Worm (Caenorhabditis elegans) whole organism, young adult: ENCODE data around the gene his-40.

ENCODE experiments used
- C06A6.2 ChIP-seq: fragments of 200-800 bp; sonication (Bioruptor generic); conservative IDR thresholded peaks from 2 replicates; pipeline ENCODE4 v1.3.6; 2022; ENCODE audit warnings: missing genetic modification characterization, missing compliant biosample characterization
- D2030.7 ChIP-seq: fragments of 200-800 bp; sonication (Bioruptor generic); IDR thresholded peaks from 2 replicates; pipeline ENCODE4 v1.3.6; 2022; ENCODE audit warnings: missing genetic modification reagents, missing genetic modification characterization, missing compliant biosample characterization
- F39B2.1 ChIP-seq: fragments of 200-800 bp; sonication (Bioruptor generic); IDR thresholded peaks from 2 replicates; pipeline ENCODE4 v1.3.6; 2022; ENCODE audit warnings: missing genetic modification reagents, missing genetic modification characterization, missing compliant biosample characterization
- K12H6.12 ChIP-seq: fragments of 200-800 bp; sonication (Bioruptor generic); optimal IDR thresholded peaks from 2 replicates; lab custom pipeline; 2018; ENCODE audit warnings: mild to moderate bottlenecking, missing genetic modification characterization, missing compliant biosample characterization
- Y53G8AR.9 ChIP-seq: fragments of 200-800 bp; sonication (Bioruptor generic); conservative IDR thresholded peaks from 2 replicates; pipeline ENCODE4 v1.3.6; 2022; ENCODE audit warnings: missing genetic modification reagents, missing genetic modification characterization, missing compliant biosample characterization
- Y67H2A.10 ChIP-seq: fragments of 200-800 bp; sonication (Bioruptor generic); conservative IDR thresholded peaks from 2 replicates; pipeline ENCODE4 v1.3.6; 2022; ENCODE audit warnings: missing genetic modification reagents, missing genetic modification characterization, missing compliant biosample characterization
- akir-1 ChIP-seq: fragments of 200-800 bp; sonication (Bioruptor generic); optimal IDR thresholded peaks from 2 replicates; lab custom pipeline; 2018; ENCODE audit warnings: mild to moderate bottlenecking, missing genetic modification characterization, moderate library complexity, missing compliant biosample characterization
- aptf-2 ChIP-seq: fragments of 200-800 bp; sonication (Bioruptor generic); conservative IDR thresholded peaks from 2 replicates; pipeline ENCODE4 v1.3.6; 2022; ENCODE audit warnings: missing genetic modification reagents, missing genetic modification characterization, missing compliant biosample characterization
- ceh-58 ChIP-seq: fragments of 200-800 bp; sonication (Bioruptor generic); IDR thresholded peaks from 2 replicates; pipeline ENCODE4 v1.3.6; 2022; ENCODE audit warnings: missing genetic modification characterization, missing compliant biosample characterization
- efl-1 ChIP-seq: fragments of 150-350 bp; optimal IDR thresholded peaks from 2 replicates; lab custom pipeline; 2014; ENCODE audit warnings: missing biosample characterization, missing genetic modification reagents, missing genetic modification characterization
- fkh-3 ChIP-seq: sonication (generic microtip); optimal IDR thresholded peaks from 2 replicates; lab custom pipeline; 2016; ENCODE audit warnings: mild to moderate bottlenecking, missing genetic modification characterization, missing compliant biosample characterization
- hrde-1 ChIP-seq: sonication (generic microtip); optimal IDR thresholded peaks from 2 replicates; lab custom pipeline; 2016; ENCODE audit warnings: missing genetic modification characterization, mild to moderate bottlenecking, missing compliant biosample characterization, moderate library complexity, missing genotype, missing genetic modification reagents, borderline replicate concordance
- hsf-1 ChIP-seq: fragments of 200-800 bp; sonication (Bioruptor generic); IDR thresholded peaks from 2 replicates; pipeline ENCODE4 v1.3.6; 2022; ENCODE audit warnings: missing genetic modification reagents, missing genetic modification characterization, missing compliant biosample characterization
- lin-26 ChIP-seq: fragments of 200-800 bp; sonication (Bioruptor generic); IDR thresholded peaks from 2 replicates; pipeline ENCODE4 v1.3.6; 2022; ENCODE audit warnings: missing genetic modification reagents, missing genetic modification characterization, missing compliant biosample characterization
- nfya-2 ChIP-seq: fragments of 200-800 bp; sonication (Bioruptor generic); IDR thresholded peaks from 2 replicates; pipeline ENCODE4 v1.3.6; 2022; ENCODE audit warnings: missing genetic modification reagents, missing genetic modification characterization, missing compliant biosample characterization
- nhr-80 ChIP-seq: sonication (generic microtip); optimal IDR thresholded peaks from 2 replicates; lab custom pipeline; 2016; ENCODE audit warnings: missing genetic modification characterization, missing compliant biosample characterization
- tbp1 ChIP-seq: fragments of 200-800 bp; sonication (Bioruptor generic); optimal IDR thresholded peaks from 2 replicates; lab custom pipeline; 2018; ENCODE audit warnings: mild to moderate bottlenecking, missing genetic modification characterization, missing compliant biosample characterization
- unc-130 ChIP-seq: sonication (generic microtip); optimal IDR thresholded peaks from 2 replicates; lab custom pipeline; 2016; ENCODE audit warnings: missing genetic modification reagents, missing genetic modification characterization, missing compliant biosample characterization
- xnd-1 ChIP-seq: sonication (generic microtip); optimal IDR thresholded peaks from 2 replicates; lab custom pipeline; 2016; ENCODE audit warnings: missing genotype, missing genetic modification reagents, missing genetic modification characterization, missing compliant biosample characterization
- zim-3 ChIP-seq: sonication (generic microtip); optimal IDR thresholded peaks from 2 replicates; lab custom pipeline; 2017; ENCODE audit warnings: mild to moderate bottlenecking, missing genetic modification characterization, moderate library complexity, missing compliant biosample characterization
- ztf-22 ChIP-seq: fragments of 200-800 bp; sonication (Bioruptor generic); optimal IDR thresholded peaks from 2 replicates; lab custom pipeline; 2018; ENCODE audit warnings: mild to moderate bottlenecking, missing genetic modification characterization, moderate library complexity, missing compliant biosample characterization
- ztf-3 ChIP-seq: fragments of 200-800 bp; sonication (Bioruptor generic); optimal IDR thresholded peaks from 2 replicates; lab custom pipeline; 2018; ENCODE audit warnings: mild to moderate bottlenecking, missing genetic modification characterization, missing compliant biosample characterization

The his-40 gene

ce11 chrX:7343218-7343617 is 33.3 kb downstream of the his-40 start:
- no peak for TF ChIP-seq efl-1
- peak; percentile 19 for TF ChIP-seq nhr-80

- TF ChIP-seq fkh-3 (tag; lab: Kevin White, UChicago) (no peak), hrde-1 (no peak), Y67H2A.10 (GFP tag; lab: Robert Waterston, UW) (no peak), aptf-2 (GFP tag; lab: Robert Waterston, UW) (no peak), zim-3 (tag; lab: Kevin White, UChicago) (no peak), D2030.7 (GFP tag; lab: Robert Waterston, UW) (no peak), F39B2.1 (GFP tag; lab: Robert Waterston, UW) (no peak), nfya-2 (no peak), ztf-22 (no peak), ztf-3 (no peak), xnd-1 (tag; lab: Kevin White, UChicago) (no peak), unc-130 (GFP tag; lab: Kevin White, UChicago) (no peak), ceh-58 (GFP tag; lab: Robert Waterston, UW) (no peak), tbp1 (GFP tag; lab: Kevin White, UChicago) (no peak), lin-26 (GFP tag; lab: Robert Waterston, UW) (no peak), hsf-1 (GFP tag; lab: Robert Waterston, UW) (no peak), akir-1 (GFP tag; lab: Kevin White, UChicago) (no peak), K12H6.12 (tag; lab: Kevin White, UChicago) (no peak), C06A6.2 (GFP tag; lab: Robert Waterston, UW) (no peak), Y53G8AR.9 (GFP tag; lab: Robert Waterston, UW) (no peak)
- TF ChIP-seq, all 124 proteins: peak for 0
Measured at ce11 chrX:7343747-7344146, 33.8 kb downstream of the his-40 start, which contains the start of gene C07D8.5. TSS of gene C07D8.5 (plus strand) at chrX:7344047.
